Fruit fly (Drosophila melanogaster): ENCODE measurements around the gene ago.
A peak's percentile ranks its signal among the peaks of the same experiment; 100 is the strongest.

The ago gene

DNA sequence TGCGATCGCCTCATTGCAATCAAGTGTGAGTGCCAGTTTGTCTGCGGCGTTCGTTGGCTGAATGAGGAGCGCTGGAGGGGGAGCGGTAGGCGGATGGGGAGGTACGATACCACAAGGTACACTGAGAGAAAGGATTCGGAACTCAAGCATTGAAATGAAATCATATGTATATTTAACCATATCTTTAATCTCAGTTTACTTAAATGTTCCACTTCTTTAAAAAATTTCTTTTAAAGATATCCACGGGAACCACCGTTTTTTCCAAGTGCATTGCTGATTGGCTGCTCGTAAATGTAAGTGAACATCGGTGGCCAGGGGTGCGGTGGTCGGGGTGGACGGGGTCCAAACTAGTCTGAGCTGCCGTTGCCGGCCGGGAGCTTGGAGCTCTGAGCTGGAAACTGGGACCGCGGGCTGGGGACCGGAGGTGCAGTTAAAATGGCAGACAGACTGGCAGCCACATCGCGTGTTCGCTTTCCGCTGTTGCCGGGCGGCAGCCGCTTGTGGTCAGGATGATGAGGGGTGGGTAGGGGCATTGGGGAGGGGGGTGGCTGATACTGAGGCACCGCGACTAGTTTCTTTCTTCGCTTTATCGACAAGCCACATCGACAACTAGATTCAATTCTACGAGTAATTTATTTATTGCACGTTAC, 25.8 kb downstream of the ago start:
- no peak for TF ChIP-seq EcR (GFP tag; optimal IDR thresholded peaks at IDR 0.05)
- TF ChIP-seq psq (optimal IDR thresholded peaks at IDR 0.05) = no peak
- TF ChIP-seq pan (optimal IDR thresholded peaks at IDR 0.05) = no peak
- TF ChIP-seq usp (GFP tag; optimal IDR thresholded peaks at IDR 0.05) = no peak
- peak; percentile 5 for TF ChIP-seq Dll (optimal IDR thresholded peaks at IDR 0.05)
- no peak for TF ChIP-seq CG8478 (optimal IDR thresholded peaks at IDR 0.05)

dm6 chr3L:4227164-4227563, 26.9 kb downstream of the ago start, which contains the start of gene CG46460:
Gene CG46460 (minus strand): TSS chr3L:4227302.
- TF ChIP-seq Dll (optimal IDR thresholded peaks at IDR 0.05) (peak; percentile 70), CG8478 (optimal IDR thresholded peaks at IDR 0.05) (peak; percentile 15), pan (optimal IDR thresholded peaks at IDR 0.05) (no peak), usp (GFP tag; optimal IDR thresholded peaks at IDR 0.05) (no peak), EcR (GFP tag; optimal IDR thresholded peaks at IDR 0.05) (no peak), psq (optimal IDR thresholded peaks at IDR 0.05) (no peak)

- TF ChIP-seq CG8478 (optimal IDR thresholded peaks at IDR 0.05) = no peak
- no peak for TF ChIP-seq pan (optimal IDR thresholded peaks at IDR 0.05)
- no peak for TF ChIP-seq EcR (GFP tag; optimal IDR thresholded peaks at IDR 0.05)
- TF ChIP-seq Dll (optimal IDR thresholded peaks at IDR 0.05) = no peak
- TF ChIP-seq usp (GFP tag; optimal IDR thresholded peaks at IDR 0.05) = no peak
- no peak for TF ChIP-seq psq (optimal IDR thresholded peaks at IDR 0.05)
These were observed 28.2 kb downstream of the ago start for dm6 chr3L:4225647-4226470.

DNA sequence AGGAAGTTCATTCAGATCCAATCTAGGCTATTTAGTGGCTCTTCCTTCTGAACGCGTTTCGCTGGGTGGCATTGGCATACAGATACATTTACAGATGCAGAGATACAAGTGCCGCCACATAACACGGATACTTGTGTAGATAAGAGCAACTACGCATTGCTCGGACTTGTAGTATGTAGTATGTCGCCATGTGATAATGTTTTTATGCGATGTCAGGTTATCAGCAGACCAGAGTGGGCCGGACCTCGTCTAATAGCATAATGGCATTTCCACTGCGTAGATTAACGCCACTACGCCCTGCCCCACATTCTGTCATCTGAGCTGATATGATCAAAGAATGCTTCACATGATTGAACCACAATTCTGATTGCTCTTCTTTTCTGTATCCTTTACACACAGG, 32.3 kb downstream of the ago start:
- TF ChIP-seq psq (optimal IDR thresholded peaks at IDR 0.05) (no peak), usp (GFP tag; optimal IDR thresholded peaks at IDR 0.05) (no peak), EcR (GFP tag; optimal IDR thresholded peaks at IDR 0.05) (no peak), CG8478 (optimal IDR thresholded peaks at IDR 0.05) (no peak)

DNA sequence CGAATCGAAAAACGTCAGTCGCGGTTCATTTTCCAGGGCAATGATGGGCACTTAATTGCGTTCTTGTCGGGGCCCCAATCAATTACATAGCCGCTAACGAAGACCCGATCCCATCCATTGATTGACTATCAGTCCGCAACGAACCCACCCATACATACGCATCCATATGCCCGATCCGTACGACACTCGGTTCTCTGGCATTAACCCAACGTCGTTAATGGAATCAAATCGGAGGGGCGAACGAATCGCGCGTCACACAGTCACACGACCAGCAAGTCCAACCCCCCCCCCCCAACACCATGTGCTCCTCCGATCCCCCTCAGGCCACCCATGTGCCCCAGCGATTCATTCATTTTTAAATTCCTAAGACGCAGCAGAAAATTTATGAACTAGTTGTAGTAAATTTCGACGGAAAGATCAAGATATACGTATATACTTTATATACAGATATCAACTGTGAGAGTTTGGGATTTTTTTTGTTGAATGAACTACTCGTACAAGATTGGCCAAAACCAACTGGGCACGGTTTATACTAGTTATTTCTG, 32.8 kb downstream of the ago start:
- TF ChIP-seq EcR (GFP tag; optimal IDR thresholded peaks at IDR 0.05) (no peak), psq (optimal IDR thresholded peaks at IDR 0.05) (no peak), Dll (optimal IDR thresholded peaks at IDR 0.05) (no peak), usp (GFP tag; optimal IDR thresholded peaks at IDR 0.05) (no peak), pan (optimal IDR thresholded peaks at IDR 0.05) (no peak), CG8478 (optimal IDR thresholded peaks at IDR 0.05) (no peak)

DNA sequence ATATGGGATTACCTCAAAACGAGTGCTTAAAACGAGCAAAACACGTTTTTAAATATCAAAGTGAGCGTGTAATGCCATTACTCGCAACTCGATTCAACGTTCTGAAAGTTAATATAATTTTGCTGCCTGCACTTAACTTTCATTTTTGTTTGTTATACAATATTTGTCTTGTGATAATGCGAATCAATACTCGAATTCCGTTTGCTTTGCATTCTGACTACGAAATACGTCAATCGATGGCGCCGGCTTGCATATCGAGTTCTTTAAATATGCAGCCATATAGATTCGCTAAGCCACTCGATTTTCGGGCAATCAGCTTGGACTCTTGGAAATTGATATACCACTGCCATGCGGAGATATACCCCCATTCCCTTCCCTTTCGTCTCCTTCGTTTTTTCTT, 33.4 kb downstream of the ago start:
- TF ChIP-seq psq (optimal IDR thresholded peaks at IDR 0.05) (no peak), EcR (GFP tag; optimal IDR thresholded peaks at IDR 0.05) (no peak), usp (GFP tag; optimal IDR thresholded peaks at IDR 0.05) (no peak), Dll (optimal IDR thresholded peaks at IDR 0.05) (no peak), pan (optimal IDR thresholded peaks at IDR 0.05) (no peak), CG8478 (optimal IDR thresholded peaks at IDR 0.05) (no peak)

- TF ChIP-seq usp (GFP tag; optimal IDR thresholded peaks at IDR 0.05) = no peak
- TF ChIP-seq pan (optimal IDR thresholded peaks at IDR 0.05) = no peak
- TF ChIP-seq EcR (GFP tag; optimal IDR thresholded peaks at IDR 0.05) = no peak
- TF ChIP-seq psq (optimal IDR thresholded peaks at IDR 0.05) = no peak
- no peak for TF ChIP-seq Dll (optimal IDR thresholded peaks at IDR 0.05)
- no peak for TF ChIP-seq CG8478 (optimal IDR thresholded peaks at IDR 0.05)
These were observed 34.5 kb downstream of the ago start for dm6 chr3L:4219291-4220228.

- TF ChIP-seq CG8478 (optimal IDR thresholded peaks at IDR 0.05) (no peak), usp (GFP tag; optimal IDR thresholded peaks at IDR 0.05) (no peak), psq (optimal IDR thresholded peaks at IDR 0.05) (no peak), Dll (optimal IDR thresholded peaks at IDR 0.05) (no peak), EcR (GFP tag; optimal IDR thresholded peaks at IDR 0.05) (no peak), pan (optimal IDR thresholded peaks at IDR 0.05) (no peak)
These were observed 39.0 kb downstream of the ago start, which contains the start of gene Cpr64Ad for dm6 chr3L:4215079-4215478. Gene Cpr64Ad (plus strand): TSS chr3L:4215379.

dm6 chr3L:4212815-4213214, 41.3 kb downstream of the ago start, which contains the start of gene Cpr64Ac:
Gene Cpr64Ac (minus strand): TSS chr3L:4212915.
- no peak for TF ChIP-seq EcR (GFP tag; optimal IDR thresholded peaks at IDR 0.05)
- TF ChIP-seq usp (GFP tag; optimal IDR thresholded peaks at IDR 0.05) = no peak
- no peak for TF ChIP-seq pan (optimal IDR thresholded peaks at IDR 0.05)
- no peak for TF ChIP-seq psq (optimal IDR thresholded peaks at IDR 0.05)
- TF ChIP-seq CG8478 (optimal IDR thresholded peaks at IDR 0.05) = no peak
- TF ChIP-seq Dll (optimal IDR thresholded peaks at IDR 0.05) = no peak

- TF ChIP-seq pan (optimal IDR thresholded peaks at IDR 0.05) = no peak
- no peak for TF ChIP-seq psq (optimal IDR thresholded peaks at IDR 0.05)
- TF ChIP-seq EcR (GFP tag; optimal IDR thresholded peaks at IDR 0.05) = no peak
- no peak for TF ChIP-seq CG8478 (optimal IDR thresholded peaks at IDR 0.05)
- no peak for TF ChIP-seq Dll (optimal IDR thresholded peaks at IDR 0.05)
- no peak for TF ChIP-seq usp (GFP tag; optimal IDR thresholded peaks at IDR 0.05)
These were observed 42.7 kb downstream of the ago start, which contains the start of gene Cpr64Ab for dm6 chr3L:4211440-4211839. Gene Cpr64Ab (minus strand): TSS chr3L:4211540.

dm6 chr3L:4209731-4210130, 44.4 kb downstream of the ago start:
- no peak for TF ChIP-seq Dll (optimal IDR thresholded peaks at IDR 0.05)
- TF ChIP-seq psq (optimal IDR thresholded peaks at IDR 0.05) = no peak
- no peak for TF ChIP-seq usp (GFP tag; optimal IDR thresholded peaks at IDR 0.05)
- no peak for TF ChIP-seq CG8478 (optimal IDR thresholded peaks at IDR 0.05)
- no peak for TF ChIP-seq EcR (GFP tag; optimal IDR thresholded peaks at IDR 0.05)
- no peak for TF ChIP-seq pan (optimal IDR thresholded peaks at IDR 0.05)

All from whole organism.